Fruit fly (Drosophila melanogaster) whole organism, embryonic: Measurements from ENCODE around the gene CG4461.

Source experiments
- Ada2b ChIP-seq: fragments of 200-800 bp; sonication (Bioruptor generic); IDR thresholded peaks from 2 replicates; pipeline ENCODE4 v1.3.6; 2022; ENCODE audit warnings: missing biosample characterization, missing genetic modification characterization
- Asciz ChIP-seq: fragments of 200-800 bp; sonication (Bioruptor generic); optimal IDR thresholded peaks from 2 replicates; lab custom pipeline; 2017; ENCODE audit warnings: missing biosample characterization, mild to moderate bottlenecking, missing genetic modification characterization, missing genetic modification reagents
- Awh ChIP-seq: fragments of 200-800 bp; sonication (Bioruptor generic); IDR thresholded peaks from 2 replicates; pipeline ENCODE4, ENCODE4 v1.3.6; 2022; ENCODE audit warnings: missing biosample characterization, missing genetic modification characterization
- B-H2 ChIP-seq: fragments of 200-800 bp; sonication (Bioruptor generic); optimal IDR thresholded peaks from 2 replicates; lab custom pipeline; 2018; ENCODE audit warnings: missing biosample characterization, mild to moderate bottlenecking, missing genetic modification characterization
- Blimp-1 ChIP-seq: fragments of 200-800 bp; sonication (Bioruptor generic); optimal IDR thresholded peaks from 3 replicates; lab custom pipeline; 2018; ENCODE audit warnings: missing biosample characterization, missing genetic modification characterization, mild to moderate bottlenecking, moderate library complexity, missing genetic modification reagents
- C15 ChIP-seq: fragments of 200-800 bp; sonication (Bioruptor generic); IDR thresholded peaks from 3 replicates; pipeline ENCODE4 v1.3.6; 2022; ENCODE audit warnings: missing biosample characterization, missing genetic modification characterization
- CG10654 ChIP-seq: fragments of 200-800 bp; sonication (Bioruptor generic); optimal IDR thresholded peaks from 2 replicates; lab custom pipeline; 2016; ENCODE audit warnings: missing biosample characterization, missing genetic modification characterization
- CG11504 ChIP-seq: fragments of 200-800 bp; sonication (Bioruptor generic); optimal IDR thresholded peaks from 3 replicates; lab custom pipeline; 2019; ENCODE audit warnings: missing biosample characterization, mild to moderate bottlenecking, missing genetic modification characterization, moderate library complexity
- CG12104 ChIP-seq: fragments of 200-800 bp; sonication (Bioruptor generic); optimal IDR thresholded peaks from 3 replicates; lab custom pipeline; 2016; ENCODE audit warnings: missing biosample characterization, missing genetic modification characterization
- CG13123 ChIP-seq: fragments of 200-800 bp; sonication (Bioruptor generic); optimal IDR thresholded peaks from 2 replicates; lab custom pipeline; 2016; ENCODE audit warnings: missing biosample characterization, missing genetic modification characterization
- CG1603 ChIP-seq: fragments of 200-800 bp; sonication (Bioruptor generic); optimal IDR thresholded peaks from 2 replicates; lab custom pipeline; 2019; ENCODE audit warnings: missing biosample characterization, mild to moderate bottlenecking, missing genetic modification characterization, moderate library complexity
- CG17385 ChIP-seq: fragments of 200-800 bp; sonication (Bioruptor generic); optimal IDR thresholded peaks from 3 replicates; lab custom pipeline; 2018; ENCODE audit warnings: missing biosample characterization, mild to moderate bottlenecking, missing genetic modification characterization
- CG2199 ChIP-seq: fragments of 200-800 bp; sonication (Bioruptor generic); IDR thresholded peaks from 3 replicates; pipeline ENCODE4 v1.3.6; 2022; ENCODE audit warnings: missing biosample characterization, missing genetic modification characterization
- CG2678 ChIP-seq: fragments of 200-800 bp; sonication (Bioruptor generic); optimal IDR thresholded peaks from 3 replicates; lab custom pipeline; 2019; ENCODE audit warnings: missing biosample characterization, mild to moderate bottlenecking, missing genetic modification characterization, moderate library complexity
- CG31365 ChIP-seq: fragments of 200-800 bp; sonication (Bioruptor generic); optimal IDR thresholded peaks from 2 replicates; lab custom pipeline; 2018; ENCODE audit warnings: missing biosample characterization, mild to moderate bottlenecking, missing genetic modification characterization
- CG34376 ChIP-seq: fragments of 200-800 bp; sonication (Bioruptor generic); optimal IDR thresholded peaks from 2 replicates; lab custom pipeline; 2018; ENCODE audit warnings: missing biosample characterization, mild to moderate bottlenecking, missing genetic modification characterization
- CG42726 ChIP-seq: fragments of 200-800 bp; sonication (Bioruptor generic); IDR thresholded peaks from 2 replicates; pipeline ENCODE4 v1.3.6; 2022; ENCODE audit warnings: missing biosample characterization, missing genetic modification characterization; ENCODE audit not compliant: partially characterized antibody
- CG4328 ChIP-seq: fragments of 200-800 bp; sonication (Bioruptor generic); optimal IDR thresholded peaks from 3 replicates; lab custom pipeline; 2017; ENCODE audit warnings: missing biosample characterization, missing genetic modification reagents, missing genetic modification characterization
- CG4617 ChIP-seq: fragments of 200-800 bp; sonication (Bioruptor generic); optimal IDR thresholded peaks from 3 replicates; lab custom pipeline; 2016; ENCODE audit warnings: missing biosample characterization, missing genetic modification characterization, borderline replicate concordance
- CG5180 ChIP-seq: fragments of 200-800 bp; sonication (Bioruptor generic); optimal IDR thresholded peaks from 3 replicates; lab custom pipeline; 2017; ENCODE audit warnings: missing biosample characterization, missing genetic modification characterization, mild to moderate bottlenecking, moderate library complexity, missing genetic modification reagents
- CG6254 ChIP-seq: fragments of 200-800 bp; sonication (Bioruptor generic); optimal IDR thresholded peaks from 3 replicates; lab custom pipeline; 2017; ENCODE audit warnings: mild to moderate bottlenecking, missing biosample characterization, missing genetic modification reagents, missing genetic modification characterization
- CG6765 ChIP-seq: fragments of 200-800 bp; sonication (Bioruptor generic); optimal IDR thresholded peaks from 3 replicates; lab custom pipeline; 2017; ENCODE audit warnings: missing biosample characterization, mild to moderate bottlenecking, missing genetic modification characterization
- CG6854 ChIP-seq: fragments of 200-800 bp; sonication (Bioruptor generic); optimal IDR thresholded peaks from 3 replicates; lab custom pipeline; 2017; ENCODE audit warnings: missing biosample characterization, mild to moderate bottlenecking, missing genetic modification characterization
- CG7745 ChIP-seq: fragments of 200-800 bp; sonication (Bioruptor generic); optimal IDR thresholded peaks from 2 replicates; lab custom pipeline; 2018; ENCODE audit warnings: missing biosample characterization, mild to moderate bottlenecking, missing genetic modification characterization, moderate library complexity
- CG7963 ChIP-seq: fragments of 200-800 bp; sonication (Bioruptor generic); IDR thresholded peaks from 3 replicates; pipeline ENCODE4 v1.3.6; 2022; ENCODE audit warnings: missing biosample characterization, missing genetic modification characterization; ENCODE audit not compliant: partially characterized antibody
- CkIIα-i1 ChIP-seq: fragments of 200-800 bp; sonication (Bioruptor generic); IDR thresholded peaks from 2 replicates; pipeline ENCODE4 v1.3.6; 2022; ENCODE audit warnings: missing biosample characterization, missing genetic modification characterization
- Hey ChIP-seq: fragments of 200-800 bp; sonication (Bioruptor generic); optimal IDR thresholded peaks from 3 replicates; lab custom pipeline; 2018; ENCODE audit warnings: missing biosample characterization, mild to moderate bottlenecking, missing genetic modification characterization
- Hr78 ChIP-seq, 2 experiments: fragments of 200-800 bp in 1 of 2; fragments of >200 bp in 1 of 2; sonication (Bioruptor generic) in 1 of 2; optimal IDR thresholded peaks; 2 replicates each; lab custom pipeline; 2017 to 2019; ENCODE audit warnings: missing biosample characterization in 2 of 2, missing genetic modification characterization in 2 of 2, mild to moderate bottlenecking in 1 of 2, moderate library complexity in 1 of 2
- Lim3 ChIP-seq: fragments of 200-800 bp; sonication (Bioruptor generic); IDR thresholded peaks from 2 replicates; pipeline ENCODE4 v1.3.6; 2022; ENCODE audit warnings: missing biosample characterization, missing genetic modification characterization
- NK7.1 ChIP-seq: fragments of 200-800 bp; sonication (Bioruptor generic); optimal IDR thresholded peaks from 3 replicates; lab custom pipeline; 2016; ENCODE audit warnings: missing biosample characterization, missing genetic modification characterization
- Neu2 ChIP-seq: fragments of 200-800 bp; sonication (Bioruptor generic); optimal IDR thresholded peaks from 3 replicates; lab custom pipeline; 2016; ENCODE audit warnings: missing biosample characterization, missing genetic modification characterization, borderline replicate concordance
- Optix ChIP-seq: fragments of 200-800 bp; sonication (Bioruptor generic); IDR thresholded peaks from 3 replicates; pipeline ENCODE4 v1.3.6; 2022; ENCODE audit warnings: missing biosample characterization, missing genetic modification characterization
- Ravus ChIP-seq: fragments of 200-800 bp; sonication (Bioruptor generic); IDR thresholded peaks from 2 replicates; pipeline ENCODE4 v1.3.6; 2022; ENCODE audit warnings: missing biosample characterization, missing genetic modification characterization
- Six4 ChIP-seq: fragments of 200-800 bp; sonication (Bioruptor generic); optimal IDR thresholded peaks from 2 replicates; lab custom pipeline; 2016; ENCODE audit warnings: missing biosample characterization, missing genetic modification characterization
- Sox100B ChIP-seq: fragments of 200-800 bp; sonication (Bioruptor generic); optimal IDR thresholded peaks from 3 replicates; lab custom pipeline; 2018; ENCODE audit warnings: missing biosample characterization, mild to moderate bottlenecking, missing genetic modification characterization
- Vsx1 ChIP-seq: fragments of 200-800 bp; sonication (Bioruptor generic); optimal IDR thresholded peaks from 2 replicates; lab custom pipeline; 2017; ENCODE audit warnings: missing biosample characterization, mild to moderate bottlenecking, missing genetic modification characterization, missing genetic modification reagents
- ato ChIP-seq: fragments of 200-800 bp; sonication (Bioruptor generic); IDR thresholded peaks from 2 replicates; pipeline ENCODE4 v1.3.6; 2022; ENCODE audit warnings: missing biosample characterization, missing genetic modification characterization; ENCODE audit not compliant: partially characterized antibody
- cato ChIP-seq: fragments of 200-800 bp; sonication (Bioruptor generic); optimal IDR thresholded peaks from 2 replicates; lab custom pipeline; 2016; ENCODE audit warnings: missing biosample characterization, missing genetic modification characterization, borderline replicate concordance
- dan ChIP-seq: fragments of 200-800 bp; sonication (Bioruptor generic); IDR thresholded peaks from 2 replicates; pipeline ENCODE4 v1.3.6; 2022; ENCODE audit warnings: missing biosample characterization, missing genetic modification characterization
- dm ChIP-seq: fragments of 200-800 bp; sonication (Bioruptor generic); optimal IDR thresholded peaks from 3 replicates; lab custom pipeline; 2016; ENCODE audit warnings: missing biosample characterization, missing genetic modification characterization
- fru ChIP-seq: fragments of >200 bp; optimal IDR thresholded peaks from 2 replicates; lab custom pipeline; 2017
- fu2 ChIP-seq: fragments of 200-800 bp; sonication (Bioruptor generic); optimal IDR thresholded peaks from 2 replicates; lab custom pipeline; 2016; ENCODE audit warnings: missing biosample characterization, missing genetic modification characterization
- gcm ChIP-seq: fragments of 200-800 bp; sonication (Bioruptor generic); optimal IDR thresholded peaks from 2 replicates; lab custom pipeline; 2019; ENCODE audit warnings: missing biosample characterization, mild to moderate bottlenecking, missing genetic modification characterization, moderate library complexity
- gem ChIP-seq: fragments of 200-800 bp; sonication (Bioruptor generic); optimal IDR thresholded peaks from 2 replicates; lab custom pipeline; 2019; ENCODE audit warnings: missing biosample characterization, mild to moderate bottlenecking, missing genetic modification characterization, moderate library complexity
- nmo ChIP-seq: fragments of 200-800 bp; sonication (Bioruptor generic); optimal IDR thresholded peaks from 2 replicates; lab custom pipeline; 2018; ENCODE audit warnings: missing biosample characterization, mild to moderate bottlenecking, missing genetic modification characterization, moderate library complexity
- otp ChIP-seq: fragments of 200-800 bp; sonication (Bioruptor generic); IDR thresholded peaks from 3 replicates; pipeline ENCODE4, ENCODE4 v1.3.6; 2022; ENCODE audit warnings: missing biosample characterization, missing genetic modification characterization
- shn ChIP-seq: fragments of 200-800 bp; sonication (Bioruptor generic); optimal IDR thresholded peaks from 3 replicates; lab custom pipeline; 2016; ENCODE audit warnings: missing biosample characterization, missing genetic modification characterization
- sr ChIP-seq: fragments of 200-800 bp; sonication (Bioruptor generic); IDR thresholded peaks from 3 replicates; pipeline ENCODE4 v1.3.6; 2022; ENCODE audit warnings: missing biosample characterization, missing genetic modification characterization
- tio ChIP-seq: fragments of 200-800 bp; sonication (Bioruptor generic); optimal IDR thresholded peaks from 2 replicates; lab custom pipeline; 2017; ENCODE audit warnings: missing biosample characterization, missing genetic modification characterization, inconsistent platforms
- toy ChIP-seq: fragments of 200-800 bp; sonication (Bioruptor generic); IDR thresholded peaks from 2 replicates; pipeline ENCODE4 v1.3.6; 2022; ENCODE audit warnings: missing biosample characterization, missing genetic modification characterization

CG4461 gene

DNA sequence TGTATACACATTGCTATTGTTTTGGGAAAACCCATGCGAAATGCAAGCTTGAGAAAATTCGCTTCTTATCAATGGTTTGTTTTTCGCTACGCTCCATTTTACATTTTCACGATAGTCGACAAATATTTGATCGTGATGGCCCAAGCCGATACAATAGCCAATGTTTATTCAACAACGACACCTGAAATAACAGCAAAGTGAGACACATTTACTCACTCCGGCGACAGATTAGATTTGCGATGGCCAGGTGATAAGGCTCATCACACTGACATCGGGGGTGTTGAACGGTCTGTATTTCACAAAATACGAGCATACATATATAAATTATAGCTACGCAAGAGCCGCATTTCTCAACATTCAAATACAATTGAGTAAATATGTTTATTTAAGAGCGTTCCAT lies 21.9 kb downstream of the CG4461 start (continued):
- TF ChIP-seq shn (GFP tag; lab: Kevin White, UChicago) (no peak), Ada2b (GFP tag; lab: Robert Waterston, UW) (peak; percentile 24; the same call in 1 of the 2 replicates), CG2199 (GFP tag; lab: Robert Waterston, UW) (peak; percentile 47; the same call in 1 of the 3 replicates), CkIIα-i1 (GFP tag; lab: Robert Waterston, UW) (no peak), otp (GFP tag; lab: Robert Waterston, UW) (no peak), gem (tag; lab: Kevin White, UChicago) (peak; percentile 47), Neu2 (GFP tag; lab: Kevin White, UChicago) (no peak), Lim3 (GFP tag; lab: Robert Waterston, UW) (no peak), Hey (tag; lab: Kevin White, UChicago) (peak; percentile 58), toy (GFP tag; lab: Robert Waterston, UW) (peak; percentile 49; the same call in 1 of the 2 replicates), CG6854 (GFP tag; lab: Kevin White, UChicago) (peak; percentile 82), CG12104 (GFP tag; lab: Kevin White, UChicago) (peak; percentile 62), Sox100B (GFP tag; lab: Kevin White, UChicago) (peak; percentile 73), CG6765 (GFP tag; lab: Kevin White, UChicago) (peak; percentile 89), CG31365 (peak; percentile 82), dm (GFP tag; lab: Kevin White, UChicago) (no peak), Hr78 (GFP tag; optimal IDR thresholded peaks at IDR 0.05; lab: Kevin White, UChicago) (no peak), Awh (GFP tag; lab: Robert Waterston, UW) (peak; percentile 81), CG1603 (tag; lab: Kevin White, UChicago) (no peak), CG42726 (GFP tag; lab: Robert Waterston, UW) (no peak), CG17385 (GFP tag; lab: Kevin White, UChicago) (peak; percentile 36), CG4328 (GFP tag; lab: Kevin White, UChicago) (peak; percentile 70), CG4617 (GFP tag; lab: Kevin White, UChicago) (no peak), fu2 (no peak), nmo (GFP tag; lab: Kevin White, UChicago) (no peak), C15 (GFP tag; lab: Robert Waterston, UW) (no peak; the same call in 2 of the 3 replicates), dan (GFP tag; lab: Robert Waterston, UW) (no peak), fru (no peak), NK7.1 (peak; percentile 75), CG34376 (GFP tag; lab: Kevin White, UChicago) (peak; percentile 75), tio (GFP tag; lab: Kevin White, UChicago) (no peak), CG7745 (tag; lab: Kevin White, UChicago) (no peak), CG2678 (tag; lab: Kevin White, UChicago) (peak; percentile 87), CG11504 (peak; percentile 43), cato (no peak), CG6254 (GFP tag; lab: Kevin White, UChicago) (peak; percentile 34), B-H2 (GFP tag; lab: Kevin White, UChicago) (peak; percentile 65), Six4 (no peak), CG10654 (peak; percentile 71), Asciz (GFP tag; lab: Kevin White, UChicago) (peak; percentile 85), Blimp-1 (peak; percentile 58), ato (GFP tag; lab: Robert Waterston, UW) (no peak), Optix (no peak), gcm (GFP tag; lab: Kevin White, UChicago) (peak; percentile 18), Vsx1 (GFP tag; lab: Kevin White, UChicago) (peak; percentile 83), CG13123 (no peak), Ravus (GFP tag; lab: Robert Waterston, UW) (no peak), CG5180 (GFP tag; lab: Kevin White, UChicago) (peak; percentile 69), CG7963 (GFP tag; lab: Robert Waterston, UW) (no peak), sr (0 out of 3 replicates have a peak, but pooled peaks have one; percentile 47)
